Fruit fly (Drosophila melanogaster): Measurements from ENCODE around the gene CG43965.
A peak's percentile ranks its signal among the peaks of the same experiment; 100 is the strongest.

CG43965 gene

dm6 chr3L:8675545-8676084 lies 50.0 kb downstream of the CG43965 start, which contains the start of gene hry (continued):
- no peak for TF ChIP-seq BEAF-32 (GFP tag; optimal IDR thresholded peaks at IDR 0.05)
- TF ChIP-seq hth (optimal IDR thresholded peaks at IDR 0.05): no peak
- no peak for TF ChIP-seq dm (GFP tag; optimal IDR thresholded peaks at IDR 0.05)
- peak; percentile 25 for TF ChIP-seq HHEX (GFP tag; optimal IDR thresholded peaks at IDR 0.05)
- TF ChIP-seq ash1 (GFP tag; optimal IDR thresholded peaks at IDR 0.05): no peak
- peak; percentile 40 for TF ChIP-seq CG2678 (tag; optimal IDR thresholded peaks at IDR 0.05)
- no peak; the same call in 1 of the 2 replicates for TF ChIP-seq CG11247 (GFP tag; IDR thresholded peaks at IDR 0.05)
- TF ChIP-seq CG6813 (GFP tag; optimal IDR thresholded peaks at IDR 0.05): peak; percentile 66
- TF ChIP-seq Atf6 (GFP tag; IDR thresholded peaks at IDR 0.05): no peak; the same call in 1 of the 2 replicates
- TF ChIP-seq GATAe (GFP tag; conservative IDR thresholded peaks at IDR 0.05): peak; percentile 61; the same call in 1 of the 2 replicates
- TF ChIP-seq C15 (GFP tag; IDR thresholded peaks at IDR 0.05): no peak
- no peak for TF ChIP-seq al (GFP tag; IDR thresholded peaks at IDR 0.05)
- TF ChIP-seq CG13775 (GFP tag; optimal IDR thresholded peaks at IDR 0.05): peak; percentile 27
- TF ChIP-seq grn (GFP tag; optimal IDR thresholded peaks at IDR 0.05): peak; percentile 52
- TF ChIP-seq NC2α (GFP tag; optimal IDR thresholded peaks at IDR 0.05): peak; percentile 11
- no peak for TF ChIP-seq CG4424 (GFP tag; optimal IDR thresholded peaks at IDR 0.05)
- no peak for TF ChIP-seq psq (GFP tag; optimal IDR thresholded peaks at IDR 0.05)
- TF ChIP-seq ftz-f1 (GFP tag; optimal IDR thresholded peaks at IDR 0.05): no peak
- TF ChIP-seq Meics (GFP tag; optimal IDR thresholded peaks at IDR 0.05): no peak
- no peak for TF ChIP-seq Mad (GFP tag; optimal IDR thresholded peaks at IDR 0.05)
- no peak for TF ChIP-seq gsb (GFP tag; IDR thresholded peaks at IDR 0.05)
- peak; percentile 100 for TF ChIP-seq Jarid2 (GFP tag; optimal IDR thresholded peaks at IDR 0.05)
- TF ChIP-seq Hmr (GFP tag; optimal IDR thresholded peaks at IDR 0.05): peak; percentile 66
- TF ChIP-seq CG11093 (GFP tag; IDR thresholded peaks at IDR 0.05): no peak
- TF ChIP-seq wek (GFP tag; optimal IDR thresholded peaks at IDR 0.05): peak; percentile 42
- TF ChIP-seq CG10274 (GFP tag; optimal IDR thresholded peaks at IDR 0.05): no peak
- TF ChIP-seq Bdp1 (GFP tag; optimal IDR thresholded peaks at IDR 0.05): no peak
- peak; percentile 58 for TF ChIP-seq CG6254 (GFP tag; optimal IDR thresholded peaks at IDR 0.05)
- TF ChIP-seq CG15696 (tag; optimal IDR thresholded peaks at IDR 0.05): peak; percentile 3
- TF ChIP-seq CG7928 (GFP tag; optimal IDR thresholded peaks at IDR 0.05): peak; percentile 42
- peak; percentile 13 for TF ChIP-seq CG17359 (tag; optimal IDR thresholded peaks at IDR 0.05)
- TF ChIP-seq CG7556 (GFP tag; optimal IDR thresholded peaks at IDR 0.05): no peak
